Worm (Caenorhabditis elegans) whole organism, L4 larva: ENCODE measurements around the gene C06B3.7.
A peak's percentile ranks its signal among the peaks of the same experiment; 100 is the strongest.

Source experiments
- D1046.2 ChIP-seq: fragments of 200-800 bp; sonication (Bioruptor generic); IDR thresholded peaks from 2 replicates; pipeline ENCODE4 v1.3.6; 2022; ENCODE audit warnings: missing genetic modification characterization, missing compliant biosample characterization
- R02D3.7 ChIP-seq: fragments of 150-350 bp; sonication (generic microtip); optimal IDR thresholded peaks from 3 replicates; lab custom pipeline; 2014; ENCODE audit warnings: missing biosample characterization, missing genetic modification characterization
- T20F7.1 ChIP-seq: fragments of 200-800 bp; sonication (Bioruptor generic); optimal IDR thresholded peaks from 2 replicates; lab custom pipeline; 2018; ENCODE audit warnings: mild to moderate bottlenecking, missing genetic modification characterization, missing compliant biosample characterization
- T26A8.4 ChIP-seq: fragments of 200-800 bp; sonication (Bioruptor generic); IDR thresholded peaks from 2 replicates; pipeline ENCODE4 v1.3.6; 2022; ENCODE audit warnings: missing genetic modification characterization, missing compliant biosample characterization
- Y48G9A.11 ChIP-seq: fragments of 200-800 bp; sonication (Bioruptor generic); IDR thresholded peaks from 2 replicates; pipeline ENCODE4 v1.3.6; 2022; ENCODE audit warnings: missing genetic modification reagents, missing genetic modification characterization, missing compliant biosample characterization
- Y75B8A.6 ChIP-seq: fragments of 200-800 bp; sonication (Bioruptor generic); IDR thresholded peaks from 2 replicates; pipeline ENCODE4 v1.3.6; 2022; ENCODE audit warnings: missing genetic modification reagents, missing genetic modification characterization, missing compliant biosample characterization
- aly-2 ChIP-seq: sonication (generic microtip); optimal IDR thresholded peaks from 2 replicates; lab custom pipeline; 2018; ENCODE audit warnings: missing biosample characterization, missing genetic modification characterization
- ceh-32 ChIP-seq: sonication (generic microtip); optimal IDR thresholded peaks from 2 replicates; lab custom pipeline; 2016; ENCODE audit warnings: mild to moderate bottlenecking, missing genetic modification characterization, missing compliant biosample characterization; ENCODE audit not compliant: poor library complexity
- ceh-62 ChIP-seq: sonication (generic microtip); optimal IDR thresholded peaks from 2 replicates; lab custom pipeline; 2017; ENCODE audit warnings: missing biosample characterization, missing genetic modification characterization
- cey-2 ChIP-seq: sonication (generic microtip); optimal IDR thresholded peaks from 3 replicates; lab custom pipeline; 2017; ENCODE audit warnings: missing genetic modification characterization, mild to moderate bottlenecking, missing compliant biosample characterization, antibody characterized with exemption, borderline replicate concordance; ENCODE audit not compliant: insufficient read depth
- dmd-6 ChIP-seq: fragments of 200-800 bp; sonication (Bioruptor generic); IDR thresholded peaks from 2 replicates; pipeline ENCODE4 v1.3.6; 2022; ENCODE audit warnings: missing genetic modification reagents, missing genetic modification characterization, missing compliant biosample characterization
- dmd-8 ChIP-seq: fragments of 200-800 bp; sonication (Bioruptor generic); IDR thresholded peaks from 2 replicates; pipeline ENCODE4 v1.3.6; 2022; ENCODE audit warnings: missing genetic modification characterization, missing compliant biosample characterization
- duxl-1 ChIP-seq: sonication (generic microtip); optimal IDR thresholded peaks from 2 replicates; lab custom pipeline; 2016; ENCODE audit warnings: mild to moderate bottlenecking, missing genetic modification characterization, moderate library complexity, missing compliant biosample characterization; ENCODE audit not compliant: poor library complexity
- dve-1 ChIP-seq: sonication (generic microtip); optimal IDR thresholded peaks from 2 replicates; lab custom pipeline; 2017; ENCODE audit warnings: antibody characterized with exemption, mild to moderate bottlenecking, missing genetic modification characterization, missing compliant biosample characterization; ENCODE audit not compliant: insufficient read depth
- egl-27 ChIP-seq: sonication (generic microtip); optimal IDR thresholded peaks from 3 replicates; lab custom pipeline; 2017; ENCODE audit warnings: missing biosample characterization, missing genetic modification reagents, missing genetic modification characterization
- egl-43 ChIP-seq: fragments of 200-800 bp; sonication (Bioruptor generic); IDR thresholded peaks from 2 replicates; pipeline ENCODE4 v1.3.6; 2022; ENCODE audit warnings: missing genetic modification reagents, missing genetic modification characterization, missing compliant biosample characterization
- fkh-10 ChIP-seq: fragments of 150-350 bp; optimal IDR thresholded peaks from 2 replicates; lab custom pipeline; 2014; ENCODE audit warnings: missing biosample characterization, missing genetic modification reagents, missing genetic modification characterization
- hlh-30 ChIP-seq: sonication (generic microtip); optimal IDR thresholded peaks from 2 replicates; lab custom pipeline; 2017; ENCODE audit warnings: antibody characterized with exemption, mild to moderate bottlenecking, missing genetic modification characterization, missing compliant biosample characterization; ENCODE audit not compliant: insufficient read depth
- hmg-1.1 ChIP-seq: fragments of 200-800 bp; sonication (Bioruptor generic); IDR thresholded peaks from 2 replicates; pipeline ENCODE4 v1.3.6; 2022; ENCODE audit warnings: missing genetic modification reagents, missing genetic modification characterization, missing compliant biosample characterization
- lim-7 ChIP-seq: fragments of 200-800 bp; sonication (Bioruptor generic); IDR thresholded peaks from 2 replicates; pipeline ENCODE4 v1.3.6; 2022; ENCODE audit warnings: missing genetic modification characterization, missing compliant biosample characterization
- lin-1 ChIP-seq: fragments of 200-800 bp; sonication (Bioruptor generic); IDR thresholded peaks from 2 replicates; pipeline ENCODE4 v1.3.6; 2022; ENCODE audit warnings: missing genetic modification reagents, missing genetic modification characterization, missing compliant biosample characterization
- lin-13 ChIP-seq: fragments of 150-350 bp; optimal IDR thresholded peaks from 2 replicates; lab custom pipeline; 2014; ENCODE audit warnings: missing biosample characterization, missing genetic modification reagents, missing genetic modification characterization
- lin-15B ChIP-seq: fragments of 150-350 bp; sonication (generic microtip); optimal IDR thresholded peaks from 3 replicates; lab custom pipeline; 2014; ENCODE audit warnings: missing biosample characterization, missing genetic modification characterization
- lin-29 ChIP-seq: fragments of 200-800 bp; sonication (Bioruptor generic); IDR thresholded peaks from 2 replicates; pipeline ENCODE4 v1.3.6; 2022; ENCODE audit warnings: missing genetic modification reagents, missing genetic modification characterization, missing compliant biosample characterization
- lin-38 ChIP-seq: fragments of 200-800 bp; sonication (Bioruptor generic); IDR thresholded peaks from 2 replicates; pipeline ENCODE4 v1.3.6; 2022; ENCODE audit warnings: missing genetic modification reagents, missing genetic modification characterization, missing compliant biosample characterization
- madf-9 ChIP-seq: fragments of 200-800 bp; sonication (Bioruptor generic); conservative IDR thresholded peaks from 2 replicates; pipeline ENCODE4 v1.3.6; 2022; ENCODE audit warnings: missing genetic modification reagents, missing genetic modification characterization, missing compliant biosample characterization
- mdt-29 ChIP-seq: fragments of 200-800 bp; sonication (Bioruptor generic); IDR thresholded peaks from 2 replicates; pipeline ENCODE4 v1.3.6; 2022; ENCODE audit warnings: missing genetic modification reagents, missing genetic modification characterization, missing compliant biosample characterization
- mep-1 ChIP-seq: fragments of 150-350 bp; sonication (generic microtip); optimal IDR thresholded peaks from 3 replicates; lab custom pipeline; 2014; ENCODE audit warnings: missing biosample characterization, missing genetic modification characterization
- mes-2 ChIP-seq: sonication (generic microtip); optimal IDR thresholded peaks from 2 replicates; lab custom pipeline; 2016; ENCODE audit warnings: missing genotype, mild to moderate bottlenecking, missing genetic modification characterization, missing compliant biosample characterization; ENCODE audit not compliant: poor library complexity, severe bottlenecking
- mxl-3 ChIP-seq: fragments of 200-800 bp; sonication (Bioruptor generic); optimal IDR thresholded peaks from 2 replicates; lab custom pipeline; 2018; ENCODE audit warnings: mild to moderate bottlenecking, missing genetic modification characterization, missing compliant biosample characterization
- nhr-10 ChIP-seq: fragments of 150-350 bp; optimal IDR thresholded peaks from 2 replicates; lab custom pipeline; 2014; ENCODE audit warnings: missing biosample characterization, missing genetic modification characterization
- nhr-11 ChIP-seq: fragments of 150-350 bp; optimal IDR thresholded peaks from 2 replicates; lab custom pipeline; 2014; ENCODE audit warnings: missing biosample characterization, missing genetic modification characterization
- nhr-28 ChIP-seq: fragments of 150-350 bp; optimal IDR thresholded peaks from 2 replicates; lab custom pipeline; 2014; ENCODE audit warnings: missing biosample characterization, missing genetic modification characterization
- nhr-41 ChIP-seq: fragments of 200-800 bp; sonication (Bioruptor generic); IDR thresholded peaks from 2 replicates; pipeline ENCODE4 v1.3.6; 2022; ENCODE audit warnings: missing genetic modification reagents, missing genetic modification characterization, missing compliant biosample characterization
- nhr-42 ChIP-seq: fragments of 200-800 bp; sonication (Bioruptor generic); IDR thresholded peaks from 2 replicates; pipeline ENCODE4 v1.3.6; 2022; ENCODE audit warnings: missing genetic modification characterization, missing compliant biosample characterization
- nhr-76 ChIP-seq: fragments of 150-350 bp; optimal IDR thresholded peaks from 2 replicates; lab custom pipeline; 2014; ENCODE audit warnings: missing biosample characterization, missing genetic modification characterization
- nhr-77 ChIP-seq: fragments of 150-350 bp; optimal IDR thresholded peaks from 2 replicates; lab custom pipeline; 2014; ENCODE audit warnings: missing biosample characterization, missing genetic modification characterization
- rbr-2 ChIP-seq: sonication (generic microtip); optimal IDR thresholded peaks from 2 replicates; lab custom pipeline; 2016; ENCODE audit warnings: missing genotype, missing genetic modification characterization, missing compliant biosample characterization
- sdz-12 ChIP-seq: fragments of 200-800 bp; sonication (Bioruptor generic); optimal IDR thresholded peaks from 2 replicates; lab custom pipeline; 2018; ENCODE audit warnings: mild to moderate bottlenecking, missing genetic modification characterization, missing compliant biosample characterization
- snpc-1.2 ChIP-seq: fragments of 200-800 bp; sonication (Bioruptor generic); IDR thresholded peaks from 2 replicates; pipeline ENCODE4 v1.3.6; 2022; ENCODE audit warnings: missing genetic modification reagents, missing genetic modification characterization, missing compliant biosample characterization
- spr-1 ChIP-seq: sonication (generic microtip); optimal IDR thresholded peaks from 2 replicates; lab custom pipeline; 2016; ENCODE audit warnings: mild to moderate bottlenecking, missing genetic modification characterization, missing compliant biosample characterization
- unc-62 ChIP-seq, 3 experiments: fragments of 150-350 bp in 1 of 3; sonication (generic microtip); optimal IDR thresholded peaks in 2 of 3; peaks in 1 of 3; 1 replicate in 1 of 3; 2 replicates in 2 of 3; lab custom pipeline; 2014 to 2017; ENCODE audit warnings: missing biosample characterization in 3 of 3, missing genetic modification characterization in 3 of 3, missing genetic modification reagents in 3 of 3, missing genotype in 1 of 3
- zfp-3 ChIP-seq: fragments of 200-800 bp; sonication (Bioruptor generic); conservative IDR thresholded peaks from 2 replicates; pipeline ENCODE4 v1.3.6; 2022; ENCODE audit warnings: missing genetic modification reagents, missing genetic modification characterization, missing compliant biosample characterization
- zip-11 ChIP-seq: fragments of 200-800 bp; sonication (Bioruptor generic); IDR thresholded peaks from 2 replicates; pipeline ENCODE4 v1.3.6; 2022; ENCODE audit warnings: missing genetic modification characterization, missing compliant biosample characterization
- ztf-7 ChIP-seq: fragments of 150-350 bp; optimal IDR thresholded peaks from 2 replicates; lab custom pipeline; 2014; ENCODE audit warnings: missing biosample characterization, missing genetic modification characterization

The C06B3.7 gene

ce11 chrV:13906166-13906565, 3.3 kb upstream of the C06B3.7 start, which contains the start of gene stdh-1 (continued):
- no peak for TF ChIP-seq cey-2 (tag; lab: Kevin White, UChicago)
- TF ChIP-seq Y75B8A.6 (GFP tag; lab: Robert Waterston, UW): no peak
- no peak for TF ChIP-seq dmd-6 (GFP tag; lab: Robert Waterston, UW)
- TF ChIP-seq sdz-12 (GFP tag; lab: Kevin White, UChicago): no peak
- no peak for TF ChIP-seq egl-43 (GFP tag; lab: Robert Waterston, UW)
- no peak for TF ChIP-seq aly-2
- no peak for TF ChIP-seq nhr-76
- TF ChIP-seq lim-7: no peak
- TF ChIP-seq lin-13 (GFP tag; lab: Kevin White, UChicago): no peak
- TF ChIP-seq nhr-41 (GFP tag; lab: Robert Waterston, UW): no peak
- peak; percentile 24 for TF ChIP-seq nhr-28 (tag; lab: Kevin White, UChicago)
- no peak for TF ChIP-seq ceh-32 (tag; lab: Kevin White, UChicago)
- TF ChIP-seq hlh-30: no peak
- no peak for TF ChIP-seq nhr-77 (tag; lab: Kevin White, UChicago)
- no peak for TF ChIP-seq nhr-11 (tag; lab: Kevin White, UChicago)
- TF ChIP-seq, all 104 proteins: peak for 8

- TF ChIP-seq Y75B8A.6 (GFP tag; lab: Robert Waterston, UW) (peak; percentile 85), spr-1 (no peak), mdt-29 (peak; percentile 69; the same call in 1 of the 2 replicates), nhr-41 (GFP tag; lab: Robert Waterston, UW) (peak; percentile 42; the same call in 1 of the 2 replicates), aly-2 (no peak), D1046.2 (GFP tag; lab: Robert Waterston, UW) (peak; percentile 79; the same call in 1 of the 2 replicates), dmd-6 (GFP tag; lab: Robert Waterston, UW) (peak; percentile 56), lin-1 (GFP tag; lab: Robert Waterston, UW) (peak; percentile 51; the same call in 1 of the 2 replicates), ztf-7 (no peak), fkh-10 (GFP tag; lab: Kevin White, UChicago) (no peak), Y48G9A.11 (GFP tag; lab: Robert Waterston, UW) (no peak; the same call in 1 of the 2 replicates), T20F7.1 (GFP tag; lab: Kevin White, UChicago) (peak; percentile 75), nhr-28 (tag; lab: Kevin White, UChicago) (peak; percentile 48), lin-15B (peak; percentile 27), T26A8.4 (GFP tag; lab: Robert Waterston, UW) (peak; percentile 90), egl-43 (GFP tag; lab: Robert Waterston, UW) (peak; percentile 73), egl-27 (tag; lab: Kevin White, UChicago) (no peak), hlh-30 (peak; percentile 4), R02D3.7 (tag; lab: Kevin White, UChicago) (no peak), dmd-8 (peak; percentile 69), mep-1 (tag; lab: Kevin White, UChicago) (peak; percentile 94), lin-13 (GFP tag; lab: Kevin White, UChicago) (no peak), rbr-2 (tag; lab: Kevin White, UChicago) (no peak), mes-2 (tag; lab: Kevin White, UChicago) (peak; percentile 52), nhr-10 (peak; percentile 51), zfp-3 (GFP tag; lab: Robert Waterston, UW) (peak; percentile 98), hmg-1.1 (GFP tag; lab: Robert Waterston, UW) (no peak; the same call in 1 of the 2 replicates), mxl-3 (peak; percentile 45), zip-11 (GFP tag; lab: Robert Waterston, UW) (no peak), duxl-1 (tag; lab: Kevin White, UChicago) (peak; percentile 65), ceh-62 (tag; lab: Kevin White, UChicago) (no peak), nhr-42 (GFP tag; lab: Robert Waterston, UW) (peak; percentile 27; the same call in 1 of the 2 replicates), madf-9 (GFP tag; lab: Robert Waterston, UW) (peak; percentile 34; the same call in 1 of the 2 replicates), nhr-11 (tag; lab: Kevin White, UChicago) (peak; percentile 11), snpc-1.2 (GFP tag; lab: Robert Waterston, UW) (peak; percentile 27; the same call in 1 of the 2 replicates), dve-1 (tag; lab: Kevin White, UChicago) (peak; percentile 28), lin-29 (no peak), unc-62 (GFP tag; optimal IDR thresholded peaks at IDR 0.05 in 1 of 2; lab: Kevin White, UChicago) (no peak), unc-62 (tag; optimal IDR thresholded peaks at IDR 0.05; lab: Kevin White, UChicago) (no peak), lin-38 (peak; percentile 59)
Measured at ce11 chrV:13907557-13908104, 1.9 kb upstream of the C06B3.7 start.
